Worm (Caenorhabditis elegans) whole organism, L4/young adult: ENCODE data around the gene gcl-1.

Source experiments
- W03F9.2 ChIP-seq: fragments of 150-350 bp; optimal IDR thresholded peaks from 2 replicates; lab custom pipeline; 2014; ENCODE audit warnings: missing biosample characterization, missing genetic modification characterization
- dao-5 ChIP-seq: sonication (generic microtip); optimal IDR thresholded peaks from 2 replicates; lab custom pipeline; 2016; ENCODE audit warnings: missing genotype, missing genetic modification characterization, moderate library complexity, missing compliant biosample characterization
- him-1 ChIP-seq: sonication (generic microtip); optimal IDR thresholded peaks from 2 replicates; lab custom pipeline; 2016; ENCODE audit warnings: missing genotype, missing genetic modification reagents, missing genetic modification characterization, missing compliant biosample characterization

ce11 chrIV:13458237-13458636, 45.5 kb upstream of the gcl-1 start:
- TF ChIP-seq dao-5 (tag; lab: Kevin White, UChicago) (no peak), him-1 (tag; lab: Kevin White, UChicago) (no peak), W03F9.2 (no peak)
